Worm (Caenorhabditis elegans) whole organism, young adult: ENCODE results near the gene sri-21.
A peak's percentile ranks its signal among the peaks of the same experiment; 100 is the strongest.

ENCODE experiments used
- C17E4.6 ChIP-seq: fragments of 200-800 bp; sonication (Bioruptor generic); IDR thresholded peaks from 2 replicates; pipeline ENCODE4 v1.3.6; 2022; ENCODE audit warnings: missing genetic modification reagents, missing genetic modification characterization, missing compliant biosample characterization
- F10E7.11 ChIP-seq: sonication (generic microtip); optimal IDR thresholded peaks from 2 replicates; lab custom pipeline; 2017; ENCODE audit warnings: mild to moderate bottlenecking, missing genetic modification characterization, moderate library complexity, missing compliant biosample characterization
- F22D6.2 ChIP-seq: sonication (generic microtip); optimal IDR thresholded peaks from 2 replicates; lab custom pipeline; 2016; ENCODE audit warnings: mild to moderate bottlenecking, missing genetic modification characterization, missing compliant biosample characterization
- F33H1.4 ChIP-seq: fragments of 200-800 bp; sonication (Bioruptor generic); IDR thresholded peaks from 2 replicates; pipeline ENCODE4 v1.3.6; 2022; ENCODE audit warnings: missing genetic modification reagents, missing genetic modification characterization, missing compliant biosample characterization
- Y67H2A.10 ChIP-seq: fragments of 200-800 bp; sonication (Bioruptor generic); conservative IDR thresholded peaks from 2 replicates; pipeline ENCODE4 v1.3.6; 2022; ENCODE audit warnings: missing genetic modification reagents, missing genetic modification characterization, missing compliant biosample characterization
- Y79H2A.3 ChIP-seq: fragments of 200-800 bp; sonication (Bioruptor generic); conservative IDR thresholded peaks from 2 replicates; pipeline ENCODE4 v1.3.6; 2022; ENCODE audit warnings: missing genetic modification reagents, missing genetic modification characterization, missing compliant biosample characterization
- attf-3 ChIP-seq: fragments of 200-800 bp; sonication (Bioruptor generic); conservative IDR thresholded peaks from 2 replicates; pipeline ENCODE4 v1.3.6; 2022; ENCODE audit warnings: missing genetic modification reagents, missing genetic modification characterization, missing compliant biosample characterization
- attf-5 ChIP-seq: fragments of 200-800 bp; sonication (Bioruptor generic); optimal IDR thresholded peaks from 2 replicates; lab custom pipeline; 2018; ENCODE audit warnings: mild to moderate bottlenecking, missing genetic modification characterization, missing compliant biosample characterization
- bed-2 ChIP-seq: fragments of 200-800 bp; sonication (Bioruptor generic); IDR thresholded peaks from 2 replicates; pipeline ENCODE4 v1.3.6; 2022; ENCODE audit warnings: missing genetic modification reagents, missing genetic modification characterization, missing compliant biosample characterization
- cebp-1 ChIP-seq, 2 experiments: fragments of 200-800 bp in 1 of 2; sonication (Bioruptor generic) in 1 of 2; sonication (generic microtip) in 1 of 2; IDR thresholded peaks in 1 of 2; optimal IDR thresholded peaks in 1 of 2; 2 replicates each; pipeline versions ENCODE4 v1.3.6 to Lab custom; 2017 to 2022; ENCODE audit warnings: missing compliant biosample characterization in 2 of 2, missing genetic modification characterization in 2 of 2, mild to moderate bottlenecking in 1 of 2, missing genetic modification reagents in 1 of 2, moderate library complexity in 1 of 2
- cebp-2 ChIP-seq: fragments of 200-800 bp; sonication (Bioruptor generic); IDR thresholded peaks from 2 replicates; pipeline ENCODE4 v1.3.6; 2022; ENCODE audit warnings: missing genetic modification characterization, missing compliant biosample characterization
- dpl-1 ChIP-seq: fragments of 150-350 bp; optimal IDR thresholded peaks from 2 replicates; lab custom pipeline; 2014; ENCODE audit warnings: missing biosample characterization, missing genetic modification reagents, missing genetic modification characterization
- egl-44 ChIP-seq: fragments of 200-800 bp; sonication (Bioruptor generic); IDR thresholded peaks from 2 replicates; pipeline ENCODE4 v1.3.6; 2022; ENCODE audit warnings: missing genetic modification reagents, missing genetic modification characterization, missing compliant biosample characterization
- egrh-3 ChIP-seq: fragments of 200-800 bp; sonication (Bioruptor generic); IDR thresholded peaks from 2 replicates; pipeline ENCODE4 v1.3.6; 2022; ENCODE audit warnings: missing genetic modification reagents, missing genetic modification characterization, missing compliant biosample characterization
- ekl-4 ChIP-seq: fragments of 200-800 bp; sonication (Bioruptor generic); IDR thresholded peaks from 2 replicates; pipeline ENCODE4 v1.3.6; 2022; ENCODE audit warnings: missing genetic modification reagents, missing genetic modification characterization, missing compliant biosample characterization
- hmg-1.2 ChIP-seq: fragments of 200-800 bp; sonication (Bioruptor generic); IDR thresholded peaks from 2 replicates; pipeline ENCODE4 v1.3.6; 2022; ENCODE audit warnings: missing genetic modification reagents, missing genetic modification characterization, missing compliant biosample characterization
- hmg-20 ChIP-seq: fragments of 200-800 bp; sonication (Bioruptor generic); IDR thresholded peaks from 2 replicates; pipeline ENCODE4 v1.3.6; 2022; ENCODE audit warnings: missing genetic modification reagents, missing genetic modification characterization, missing compliant biosample characterization
- lin-54 ChIP-seq: fragments of 200-800 bp; sonication (Bioruptor generic); optimal IDR thresholded peaks from 2 replicates; lab custom pipeline; 2018; ENCODE audit warnings: mild to moderate bottlenecking, missing genetic modification characterization, missing compliant biosample characterization
- lsl-1 ChIP-seq: fragments of 200-800 bp; sonication (Bioruptor generic); optimal IDR thresholded peaks from 2 replicates; lab custom pipeline; 2018; ENCODE audit warnings: mild to moderate bottlenecking, missing genetic modification characterization, moderate library complexity, missing compliant biosample characterization
- madf-10 ChIP-seq: sonication (generic microtip); optimal IDR thresholded peaks from 2 replicates; lab custom pipeline; 2016; ENCODE audit warnings: mild to moderate bottlenecking, missing genetic modification characterization, missing compliant biosample characterization
- madf-6 ChIP-seq: fragments of 200-800 bp; sonication (Bioruptor generic); IDR thresholded peaks from 2 replicates; pipeline ENCODE4 v1.3.6; 2022; ENCODE audit warnings: missing genetic modification reagents, missing genetic modification characterization, missing compliant biosample characterization
- mcd-1 ChIP-seq: fragments of 200-800 bp; sonication (Bioruptor generic); IDR thresholded peaks from 2 replicates; pipeline ENCODE4 v1.3.6; 2022; ENCODE audit warnings: missing genetic modification reagents, missing genetic modification characterization, missing compliant biosample characterization
- mel-28 ChIP-seq: sonication (generic microtip); optimal IDR thresholded peaks from 2 replicates; lab custom pipeline; 2016; ENCODE audit warnings: borderline replicate concordance, mild to moderate bottlenecking, missing genetic modification characterization, missing compliant biosample characterization
- mes-4 ChIP-seq: sonication (generic microtip); optimal IDR thresholded peaks from 2 replicates; lab custom pipeline; 2016; ENCODE audit warnings: missing genotype, missing genetic modification characterization, missing compliant biosample characterization
- nfyb-1 ChIP-seq: fragments of 200-800 bp; sonication (Bioruptor generic); IDR thresholded peaks from 2 replicates; pipeline ENCODE4 v1.3.6; 2022; ENCODE audit warnings: missing genetic modification reagents, missing genetic modification characterization, missing compliant biosample characterization
- pha-4 ChIP-seq: fragments of 150-350 bp; sonication (generic microtip); optimal IDR thresholded peaks from 2 replicates; lab custom pipeline; 2014; ENCODE audit warnings: missing biosample characterization, missing genetic modification reagents, missing genetic modification characterization
- rcor-1 ChIP-seq: fragments of 200-800 bp; sonication (Bioruptor generic); IDR thresholded peaks from 2 replicates; pipeline ENCODE4 v1.3.6; 2022; ENCODE audit warnings: missing genetic modification reagents, missing genetic modification characterization, missing compliant biosample characterization
- snpc-1.3 ChIP-seq: sonication (generic microtip); optimal IDR thresholded peaks from 2 replicates; lab custom pipeline; 2017; ENCODE audit warnings: missing genetic modification characterization, mild to moderate bottlenecking, missing compliant biosample characterization, antibody characterized with exemption, moderate library complexity, missing genotype, missing genetic modification reagents; ENCODE audit not compliant: insufficient read depth
- snpc-3.4 ChIP-seq: sonication (generic microtip); optimal IDR thresholded peaks from 2 replicates; lab custom pipeline; 2017; ENCODE audit warnings: missing genetic modification characterization, mild to moderate bottlenecking, missing compliant biosample characterization, antibody characterized with exemption, moderate library complexity, missing genotype, missing genetic modification reagents
- somi-1 ChIP-seq: fragments of 200-800 bp; sonication (Bioruptor generic); optimal IDR thresholded peaks from 2 replicates; lab custom pipeline; 2018; ENCODE audit warnings: mild to moderate bottlenecking, missing genetic modification characterization, missing compliant biosample characterization
- ztf-22 ChIP-seq: fragments of 200-800 bp; sonication (Bioruptor generic); optimal IDR thresholded peaks from 2 replicates; lab custom pipeline; 2018; ENCODE audit warnings: mild to moderate bottlenecking, missing genetic modification characterization, moderate library complexity, missing compliant biosample characterization
- ztf-26 ChIP-seq: sonication (generic microtip); optimal IDR thresholded peaks from 2 replicates; lab custom pipeline; 2017; ENCODE audit warnings: missing genetic modification characterization, missing compliant biosample characterization

Gene sri-21

DNA sequence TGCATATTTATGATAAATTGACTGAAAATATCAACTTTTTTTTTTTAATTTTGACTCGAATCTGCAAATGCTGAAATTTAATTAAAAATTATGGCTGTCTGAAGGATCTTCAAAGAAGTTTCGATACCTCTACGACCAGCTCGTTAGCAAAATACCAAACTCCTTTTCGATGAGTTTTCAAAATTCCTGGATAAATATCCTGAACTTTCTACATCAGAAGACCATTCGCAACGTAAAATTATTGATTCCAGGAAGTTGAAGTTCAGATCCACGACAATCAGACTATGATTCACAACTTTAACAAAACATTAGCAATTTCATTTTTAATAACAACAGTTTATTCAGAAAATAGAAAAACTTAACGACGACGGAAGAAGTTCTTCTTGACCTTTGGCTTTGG lies 35.4 kb downstream of the sri-21 start (continued):
- TF ChIP-seq Y79H2A.3 (peak; percentile 68), somi-1 (GFP tag; lab: Kevin White, UChicago) (no peak), egl-44 (GFP tag; lab: Robert Waterston, UW) (no peak), F22D6.2 (tag; lab: Kevin White, UChicago) (no peak), cebp-2 (GFP tag; lab: Robert Waterston, UW) (0 out of 2 replicates have a peak, but pooled peaks have one; percentile 52), Y67H2A.10 (GFP tag; lab: Robert Waterston, UW) (no peak), mes-4 (tag; lab: Kevin White, UChicago) (no peak), hmg-20 (0 out of 2 replicates have a peak, but pooled peaks have one; percentile 11), ztf-22 (GFP tag; lab: Kevin White, UChicago) (no peak)

DNA sequence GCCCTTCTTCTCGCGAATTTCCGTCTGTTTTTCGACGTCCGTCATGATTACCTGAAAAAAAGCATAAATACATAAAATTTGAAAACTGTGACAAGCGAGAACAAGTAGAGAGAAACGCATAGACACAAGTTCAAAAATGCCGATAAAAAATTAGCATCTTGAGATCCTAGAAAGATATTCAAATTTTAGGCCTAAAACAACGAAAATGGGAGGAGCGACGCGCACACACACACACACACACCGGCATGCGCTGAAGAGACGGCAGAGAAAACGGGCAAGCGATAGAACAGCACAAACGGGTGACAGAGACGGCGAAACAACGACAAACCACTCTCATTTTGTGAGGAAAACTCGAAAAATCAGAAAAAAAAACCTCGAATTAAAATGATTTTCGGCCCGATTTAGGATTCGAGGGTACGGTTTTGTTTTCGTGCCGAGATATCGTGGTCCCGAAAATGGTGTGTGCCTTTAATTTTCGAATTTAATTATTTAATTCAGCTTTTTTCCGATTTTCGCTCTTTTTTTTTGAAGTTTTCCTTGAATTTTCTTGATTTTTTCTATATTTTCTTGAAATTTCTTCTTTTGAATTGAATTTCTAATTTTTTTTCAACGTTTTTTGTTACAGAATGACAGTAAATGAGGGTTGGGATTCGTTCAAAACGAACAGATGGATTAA lies 36.5 kb downstream of the sri-21 start, which contains the start of the genes rpl-11.1 and T22F3.2:
Gene rpl-11.1, minus strand, starts transcription at position 51 of the 676 bp plus-strand sequence.
Gene T22F3.2, plus strand, starts transcription at position 626 of the 676 bp plus-strand sequence.
- TF ChIP-seq nfyb-1 (GFP tag; lab: Robert Waterston, UW), result 0 out of 2 replicates have a peak, but pooled peaks have one; percentile 17
- peak; percentile 91 for TF ChIP-seq hmg-1.2 (GFP tag; lab: Robert Waterston, UW)
- TF ChIP-seq madf-6, result peak; percentile 9; the same call in 1 of the 2 replicates
- peak; percentile 47 for TF ChIP-seq lsl-1
- no peak for TF ChIP-seq cebp-1 (GFP tag; IDR thresholded peaks at IDR 0.05; lab: Robert Waterston, UW)
- peak; percentile 23 for TF ChIP-seq cebp-1 (tag; optimal IDR thresholded peaks at IDR 0.05; lab: Kevin White, UChicago)
- no peak for TF ChIP-seq pha-4 (tag; lab: Kevin White, UChicago)
- TF ChIP-seq F33H1.4, result peak; percentile 19; the same call in 1 of the 2 replicates
- TF ChIP-seq ekl-4 (GFP tag; lab: Robert Waterston, UW), result 0 out of 2 replicates have a peak, but pooled peaks have one; percentile 20
- peak; percentile 41 for TF ChIP-seq attf-5 (GFP tag; lab: Kevin White, UChicago)
- TF ChIP-seq ztf-26 (tag; lab: Kevin White, UChicago), result no peak
- TF ChIP-seq C17E4.6 (GFP tag; lab: Robert Waterston, UW), result no peak

DNA sequence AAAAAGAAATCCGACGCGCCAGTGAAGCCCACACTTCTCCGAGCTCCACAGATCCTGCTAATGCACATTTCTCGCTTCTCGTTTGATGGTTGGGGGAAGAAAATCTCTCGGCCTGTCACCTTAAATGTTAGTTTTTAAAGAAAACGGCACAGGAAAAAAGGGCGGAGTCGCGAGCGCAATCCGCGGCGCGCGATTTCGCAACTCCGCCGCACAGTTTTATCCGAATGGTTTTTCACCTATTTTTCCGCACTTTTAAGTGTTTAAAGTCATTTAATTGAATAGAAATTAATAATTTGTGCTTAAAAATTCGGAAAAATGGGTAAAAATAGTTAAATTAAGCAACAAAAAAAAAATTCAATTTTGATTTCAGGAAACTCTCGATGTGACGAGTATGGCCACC lies 38.0 kb downstream of the sri-21 start:
- TF ChIP-seq bed-2 (GFP tag; lab: Robert Waterston, UW) (no peak), hmg-1.2 (GFP tag; lab: Robert Waterston, UW) (0 out of 2 replicates have a peak, but pooled peaks have one; percentile 11), egrh-3 (GFP tag; lab: Robert Waterston, UW) (peak; percentile 9; the same call in 1 of the 2 replicates), F33H1.4 (no peak), snpc-1.3 (tag; lab: Kevin White, UChicago) (peak; percentile 39), mel-28 (no peak), attf-3 (0 out of 2 replicates have a peak, but pooled peaks have one; percentile 29), cebp-1 (GFP tag; IDR thresholded peaks at IDR 0.05; lab: Robert Waterston, UW) (peak; percentile 88), cebp-1 (tag; optimal IDR thresholded peaks at IDR 0.05; lab: Kevin White, UChicago) (peak; percentile 98), attf-5 (GFP tag; lab: Kevin White, UChicago) (peak; percentile 17), rcor-1 (0 out of 2 replicates have a peak, but pooled peaks have one; percentile 17), snpc-3.4 (tag; lab: Kevin White, UChicago) (no peak), lin-54 (peak; percentile 12), F10E7.11 (tag; lab: Kevin White, UChicago) (no peak), mcd-1 (peak; percentile 53), madf-10 (tag; lab: Kevin White, UChicago) (peak; percentile 10), dpl-1 (GFP tag; lab: Kevin White, UChicago) (no peak)
